Worm (Caenorhabditis elegans) whole organism, late embryonic: ENCODE measurements around the gene Y47D7A.7.

ENCODE experiments used
- K09A11.1 ChIP-seq: sonication (generic microtip); optimal IDR thresholded peaks from 2 replicates; lab custom pipeline; 2017; ENCODE audit warnings: antibody characterized with exemption, mild to moderate bottlenecking, missing genetic modification characterization, missing compliant biosample characterization; ENCODE audit not compliant: insufficient read depth
- ama-1 ChIP-seq: fragments of 150-350 bp; optimal IDR thresholded peaks from 2 replicates; lab custom pipeline; 2014
- ceh-22 ChIP-seq: sonication (generic microtip); optimal IDR thresholded peaks from 2 replicates; lab custom pipeline; 2017; ENCODE audit warnings: missing biosample characterization, missing genetic modification characterization
- ceh-9 ChIP-seq: sonication (generic microtip); optimal IDR thresholded peaks from 2 replicates; lab custom pipeline; 2016; ENCODE audit warnings: mild to moderate bottlenecking, missing genetic modification characterization, inconsistent platforms, missing compliant biosample characterization
- dmd-4 ChIP-seq: sonication (generic microtip); optimal IDR thresholded peaks from 2 replicates; lab custom pipeline; 2016; ENCODE audit warnings: borderline replicate concordance, missing genetic modification characterization, missing compliant biosample characterization
- elt-2 ChIP-seq: sonication (generic microtip); optimal IDR thresholded peaks from 2 replicates; lab custom pipeline; 2016; ENCODE audit warnings: missing genetic modification reagents, missing genetic modification characterization, missing compliant biosample characterization
- gmeb-2 ChIP-seq: sonication (generic microtip); optimal IDR thresholded peaks from 2 replicates; lab custom pipeline; 2016; ENCODE audit warnings: missing genetic modification characterization, inconsistent platforms, missing compliant biosample characterization
- nhr-11 ChIP-seq: fragments of 150-350 bp; optimal IDR thresholded peaks from 2 replicates; lab custom pipeline; 2014; ENCODE audit warnings: missing biosample characterization, missing genetic modification characterization
- pha-2 ChIP-seq: sonication (generic microtip); optimal IDR thresholded peaks from 2 replicates; lab custom pipeline; 2017; ENCODE audit warnings: mild to moderate bottlenecking, missing genetic modification characterization, missing compliant biosample characterization
- pqm-1 ChIP-seq: sonication (generic microtip); optimal IDR thresholded peaks from 2 replicates; lab custom pipeline; 2016; ENCODE audit warnings: missing genetic modification characterization, missing compliant biosample characterization
- rnt-1 ChIP-seq: sonication (generic microtip); optimal IDR thresholded peaks from 2 replicates; lab custom pipeline; 2016; ENCODE audit warnings: missing genetic modification characterization, missing compliant biosample characterization
- tbx-2 ChIP-seq: sonication (generic microtip); optimal IDR thresholded peaks from 2 replicates; lab custom pipeline; 2016; ENCODE audit warnings: missing genetic modification characterization, missing compliant biosample characterization
- unc-3 ChIP-seq, 2 experiments: fragments of 200-800 bp in 1 of 2; sonication (Bioruptor generic) in 1 of 2; sonication (generic microtip) in 1 of 2; conservative IDR thresholded peaks in 1 of 2; optimal IDR thresholded peaks in 1 of 2; 2 replicates each; pipeline versions ENCODE4 v1.3.6 to Lab custom; 2016 to 2022; ENCODE audit warnings: missing compliant biosample characterization in 2 of 2, missing genetic modification characterization in 2 of 2, missing genetic modification reagents in 1 of 2

ce11 chrV:4423860-4424401, 4.3 kb upstream of the Y47D7A.7 start, which contains the start of the genes Y47D7A.9 and Y47D7A.19:
- TF ChIP-seq ama-1 (lab: Kevin White, UChicago) (no peak), tbx-2 (tag; lab: Kevin White, UChicago) (no peak), rnt-1 (tag; lab: Kevin White, UChicago) (no peak), gmeb-2 (no peak), pha-2 (no peak), K09A11.1 (no peak), pqm-1 (no peak), unc-3 (GFP tag; conservative IDR thresholded peaks at IDR 0.05; lab: Robert Waterston, UW) (no peak), unc-3 (tag; optimal IDR thresholded peaks at IDR 0.05; lab: Kevin White, UChicago) (no peak), dmd-4 (tag; lab: Kevin White, UChicago) (no peak), ceh-9 (tag; lab: Kevin White, UChicago) (no peak), nhr-11 (no peak), ceh-22 (tag; lab: Kevin White, UChicago) (no peak), elt-2 (no peak)
